Worm (Caenorhabditis elegans): ENCODE data around the gene etr-1.

etr-1 gene

ce11 chrII:186504-186903 is 24.3 kb downstream of the etr-1 start, which contains the start of gene T01D1.8:
T01D1.8 (plus strand) TSS chrII:186739.
- TF ChIP-seq nhr-76 (tag; optimal IDR thresholded peaks at IDR 0.05) (no peak), eor-1 (tag; optimal IDR thresholded peaks at IDR 0.05) (no peak), fos-1 (tag; optimal IDR thresholded peaks at IDR 0.05) (no peak), unc-62 (GFP tag; optimal IDR thresholded peaks at IDR 0.05) (no peak), nhr-28 (tag; optimal IDR thresholded peaks at IDR 0.05) (no peak), nhr-43 (tag; optimal IDR thresholded peaks at IDR 0.05; ENCODE audit: poor library complexity, severe bottlenecking) (no peak), mdl-1 (tag; optimal IDR thresholded peaks at IDR 0.05) (no peak), ztf-11 (tag; optimal IDR thresholded peaks at IDR 0.05) (no peak), nfya-1 (tag; optimal IDR thresholded peaks at IDR 0.05; ENCODE audit: insufficient read depth) (no peak), R02D3.7 (tag; optimal IDR thresholded peaks at IDR 0.05) (no peak)

- TF ChIP-seq elt-3 (tag; optimal IDR thresholded peaks at IDR 0.05) (no peak), unc-39 (tag; optimal IDR thresholded peaks at IDR 0.05) (no peak), ZK546.5 (tag; optimal IDR thresholded peaks at IDR 0.05) (no peak), nhr-28 (tag; optimal IDR thresholded peaks at IDR 0.05) (no peak), ceh-16 (tag; optimal IDR thresholded peaks at IDR 0.05) (no peak), nhr-77 (tag; optimal IDR thresholded peaks at IDR 0.05) (no peak)
Measured at ce11 chrII:188967-189366, 26.8 kb downstream of the etr-1 start, which contains the start of gene T01D1.5. T01D1.5 (minus strand) TSS chrII:189067.

- TF ChIP-seq zag-1 (tag; optimal IDR thresholded peaks at IDR 0.05) (no peak), nhr-28 (tag; optimal IDR thresholded peaks at IDR 0.05) (no peak), ama-1 (optimal IDR thresholded peaks at IDR 0.05) (no peak), unc-62 (GFP tag; optimal IDR thresholded peaks at IDR 0.05) (no peak), lin-39 (tag; optimal IDR thresholded peaks at IDR 0.05) (no peak), ceh-16 (tag; optimal IDR thresholded peaks at IDR 0.05) (no peak), nhr-23 (tag; optimal IDR thresholded peaks at IDR 0.05) (no peak), lsy-12 (tag; optimal IDR thresholded peaks at IDR 0.05) (no peak), mdl-1 (tag; optimal IDR thresholded peaks at IDR 0.05) (no peak), ceh-9 (tag; optimal IDR thresholded peaks at IDR 0.05) (no peak)
Measured at ce11 chrII:192584-192983, 30.4 kb downstream of the etr-1 start.

ce11 chrII:194458-194857 is 32.3 kb downstream of the etr-1 start, which contains the start of gene abu-11:
abu-11 (minus strand) TSS chrII:194558.
- TF ChIP-seq mml-1 (tag; optimal IDR thresholded peaks at IDR 0.05) = no peak
- TF ChIP-seq nhr-237 (tag; optimal IDR thresholded peaks at IDR 0.05) = no peak
- TF ChIP-seq fkh-2 (tag; optimal IDR thresholded peaks at IDR 0.05) = no peak
- no peak for TF ChIP-seq daf-12 (tag; optimal IDR thresholded peaks at IDR 0.05)
- no peak for TF ChIP-seq nhr-28 (tag; optimal IDR thresholded peaks at IDR 0.05)
- TF ChIP-seq ceh-82 (tag; optimal IDR thresholded peaks at IDR 0.05) = no peak
- TF ChIP-seq ztf-11 (tag; optimal IDR thresholded peaks at IDR 0.05) = no peak
- TF ChIP-seq pqm-1 (tag; optimal IDR thresholded peaks at IDR 0.05) = no peak
- no peak for TF ChIP-seq mdl-1 (tag; optimal IDR thresholded peaks at IDR 0.05)
- no peak for TF ChIP-seq elt-1 (tag; optimal IDR thresholded peaks at IDR 0.05)
- no peak for TF ChIP-seq ztf-4 (tag; optimal IDR thresholded peaks at IDR 0.05)
- TF ChIP-seq nhr-67 (tag; optimal IDR thresholded peaks at IDR 0.05) = no peak
- no peak for TF ChIP-seq nhr-25 (tag; optimal IDR thresholded peaks at IDR 0.05)
- TF ChIP-seq eor-1 (tag; optimal IDR thresholded peaks at IDR 0.05) = no peak

- no peak for TF ChIP-seq lin-39 (tag; optimal IDR thresholded peaks at IDR 0.05)
- TF ChIP-seq ZK546.5 (tag; optimal IDR thresholded peaks at IDR 0.05) = no peak
- TF ChIP-seq ztf-4 (tag; optimal IDR thresholded peaks at IDR 0.05) = no peak
Measured at ce11 chrII:196685-197084, 34.5 kb downstream of the etr-1 start, which contains the start of gene chs-2. chs-2 (plus strand) TSS chrII:196985.

ce11 chrII:208097-208496 is 45.9 kb downstream of the etr-1 start:
- no peak for TF ChIP-seq mml-1 (tag; optimal IDR thresholded peaks at IDR 0.05)
- no peak for TF ChIP-seq ztf-4 (tag; optimal IDR thresholded peaks at IDR 0.05)
- no peak for TF ChIP-seq pqm-1 (tag; optimal IDR thresholded peaks at IDR 0.05)
- TF ChIP-seq R02D3.7 (tag; optimal IDR thresholded peaks at IDR 0.05) = no peak
- TF ChIP-seq fos-1 (tag; optimal IDR thresholded peaks at IDR 0.05) = no peak
- TF ChIP-seq ceh-82 (tag; optimal IDR thresholded peaks at IDR 0.05) = no peak
- TF ChIP-seq sea-2 (GFP tag; optimal IDR thresholded peaks at IDR 0.05) = no peak
- TF ChIP-seq daf-12 (tag; optimal IDR thresholded peaks at IDR 0.05) = no peak
- no peak for TF ChIP-seq egl-5 (tag; optimal IDR thresholded peaks at IDR 0.05)
- no peak for TF ChIP-seq nhr-43 (tag; optimal IDR thresholded peaks at IDR 0.05; ENCODE audit: poor library complexity, severe bottlenecking)
- no peak for TF ChIP-seq unc-39 (tag; optimal IDR thresholded peaks at IDR 0.05)
- no peak for TF ChIP-seq mdl-1 (tag; optimal IDR thresholded peaks at IDR 0.05)
- TF ChIP-seq nhr-25 (tag; optimal IDR thresholded peaks at IDR 0.05) = no peak
- no peak for TF ChIP-seq nhr-76 (tag; optimal IDR thresholded peaks at IDR 0.05)
- no peak for TF ChIP-seq nhr-77 (tag; optimal IDR thresholded peaks at IDR 0.05)
- TF ChIP-seq lin-39 (tag; optimal IDR thresholded peaks at IDR 0.05) = no peak
- TF ChIP-seq lin-15B (tag; optimal IDR thresholded peaks at IDR 0.05) = no peak
- TF ChIP-seq nhr-11 (tag; optimal IDR thresholded peaks at IDR 0.05) = no peak
- TF ChIP-seq egl-27 (tag; optimal IDR thresholded peaks at IDR 0.05) = no peak
- no peak for TF ChIP-seq skn-1 (tag; optimal IDR thresholded peaks at IDR 0.05)

Measured in whole organism, L3 larva.